Fruit fly (Drosophila melanogaster): ENCODE measurements around the gene Hsp26.

The Hsp26 gene

DNA sequence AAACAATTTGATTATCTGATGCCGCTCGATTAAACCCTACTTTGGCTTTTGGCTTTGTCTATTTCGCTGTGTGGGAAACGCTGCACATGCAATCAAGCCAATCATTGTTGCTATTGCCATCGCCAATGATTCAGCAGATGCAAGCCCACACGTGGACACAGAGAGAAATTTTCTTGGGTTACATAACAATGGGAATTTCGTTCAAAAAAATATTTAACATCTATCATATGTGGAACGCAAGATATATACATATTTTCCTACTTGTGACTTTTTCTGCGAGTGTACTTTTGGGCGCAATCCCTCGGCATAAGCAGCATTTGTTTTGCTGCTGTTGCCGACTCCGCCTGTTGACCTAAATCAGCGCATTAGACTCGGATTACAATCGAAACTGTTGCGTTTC lies 42.1 kb upstream of the Hsp26 start (continued):
- TF ChIP-seq Taf1 (GFP tag; IDR thresholded peaks at IDR 0.05) (no peak), btn (GFP tag; optimal IDR thresholded peaks at IDR 0.05) (no peak), CG10959 (GFP tag; IDR thresholded peaks at IDR 0.05) (no peak), slou (GFP tag; optimal IDR thresholded peaks at IDR 0.05) (no peak), sc (optimal IDR thresholded peaks at IDR 0.05) (no peak), sc (GFP tag; optimal IDR thresholded peaks at IDR 0.05) (no peak), Mad (GFP tag; optimal IDR thresholded peaks at IDR 0.05) (no peak), row (GFP tag; IDR thresholded peaks at IDR 0.05) (0 out of 3 replicates have a peak, but pooled peaks have one; percentile 23), CG12942 (GFP tag; optimal IDR thresholded peaks at IDR 0.05) (no peak), en (GFP tag; optimal IDR thresholded peaks at IDR 0.05) (no peak), CG32532 (GFP tag; IDR thresholded peaks at IDR 0.05) (0 out of 2 replicates have a peak, but pooled peaks have one; percentile 9), ara (GFP tag; IDR thresholded peaks at IDR 0.05) (no peak), esg (GFP tag; conservative IDR thresholded peaks at IDR 0.05) (no peak), Ravus (GFP tag; IDR thresholded peaks at IDR 0.05) (no peak), CG17361 (GFP tag; IDR thresholded peaks at IDR 0.05) (no peak), CG31224 (GFP tag; IDR thresholded peaks at IDR 0.05) (no peak), CG7963 (GFP tag; IDR thresholded peaks at IDR 0.05; ENCODE audit: partially characterized antibody) (no peak), dmrt99B (tag; optimal IDR thresholded peaks at IDR 0.05) (no peak), eve (GFP tag; optimal IDR thresholded peaks at IDR 0.05) (no peak), CG11398 (GFP tag; optimal IDR thresholded peaks at IDR 0.05) (no peak), Trl (optimal IDR thresholded peaks at IDR 0.05) (no peak), Trl (GFP tag; optimal IDR thresholded peaks at IDR 0.05) (no peak), CG1602 (GFP tag; optimal IDR thresholded peaks at IDR 0.05) (no peak), slp2 (GFP tag; optimal IDR thresholded peaks at IDR 0.05) (no peak), Pdp1 (GFP tag; optimal IDR thresholded peaks at IDR 0.05) (peak in 1 of 2 experiments; percentile 71), cg (GFP tag; optimal IDR thresholded peaks at IDR 0.05) (no peak), Awh (GFP tag; IDR thresholded peaks at IDR 0.05) (peak; percentile 56; the same call in 1 of the 2 replicates), CG6689 (GFP tag; IDR thresholded peaks at IDR 0.05) (no peak), tna (GFP tag; IDR thresholded peaks at IDR 0.05; ENCODE audit: partially characterized antibody) (no peak), unc-4 (GFP tag; IDR thresholded peaks at IDR 0.05; ENCODE audit: partially characterized antibody) (no peak), wdn (GFP tag; IDR thresholded peaks at IDR 0.05) (no peak), CG13624 (GFP tag; optimal IDR thresholded peaks at IDR 0.05) (no peak), Gsc (GFP tag; IDR thresholded peaks at IDR 0.05) (no peak), Tbp (GFP tag; optimal IDR thresholded peaks at IDR 0.05) (no peak), hkb (optimal IDR thresholded peaks at IDR 0.05) (no peak), hkb (GFP tag; IDR thresholded peaks at IDR 0.05) (0 out of 2 replicates have a peak, but pooled peaks have one; percentile 21), lmd (GFP tag; IDR thresholded peaks at IDR 0.05) (peak; percentile 11; the same call in 1 of the 2 replicates), Optix (GFP tag; IDR thresholded peaks at IDR 0.05) (0 out of 3 replicates have a peak, but pooled peaks have one; percentile 33), schlank (tag; optimal IDR thresholded peaks at IDR 0.05) (no peak), CG1233 (GFP tag; optimal IDR thresholded peaks at IDR 0.05) (no peak), Aef1 (GFP tag; IDR thresholded peaks at IDR 0.05) (no peak), danr (GFP tag; IDR thresholded peaks at IDR 0.05) (no peak), Hey (tag; optimal IDR thresholded peaks at IDR 0.05) (no peak), sisA (GFP tag; IDR thresholded peaks at IDR 0.05) (peak; percentile 32; the same call in 1 of the 2 replicates), Ptx1 (GFP tag; IDR thresholded peaks at IDR 0.05) (0 out of 2 replicates have a peak, but pooled peaks have one; percentile 20), ranshi (GFP tag; IDR thresholded peaks at IDR 0.05) (0 out of 2 replicates have a peak, but pooled peaks have one; percentile 16), Atf3 (GFP tag; optimal IDR thresholded peaks at IDR 0.05) (no peak), zfh1 (GFP tag; IDR thresholded peaks at IDR 0.05) (0 out of 3 replicates have a peak, but pooled peaks have one; percentile 24), NC2β (GFP tag; optimal IDR thresholded peaks at IDR 0.05) (no peak), p53 (GFP tag; optimal IDR thresholded peaks at IDR 0.05) (no peak), bab2 (GFP tag; optimal IDR thresholded peaks at IDR 0.05) (no peak), CG6272 (GFP tag; IDR thresholded peaks at IDR 0.05) (no peak), vvl (GFP tag; IDR thresholded peaks at IDR 0.05) (peak; percentile 46; the same call in 1 of the 2 replicates), CG4707 (GFP tag; optimal IDR thresholded peaks at IDR 0.05) (no peak)
